Fruit fly (Drosophila melanogaster) whole organism, embryonic: ENCODE results near the gene CG12645.

Source experiments
- Abd-B ChIP-seq: fragments of 200-800 bp; sonication (Bioruptor generic); optimal IDR thresholded peaks from 2 replicates; lab custom pipeline; 2018; ENCODE audit warnings: missing biosample characterization, mild to moderate bottlenecking, missing genetic modification characterization, moderate library complexity
- Atf-2 ChIP-seq: fragments of 200-800 bp; sonication (Bioruptor generic); optimal IDR thresholded peaks from 2 replicates; lab custom pipeline; 2016; ENCODE audit warnings: missing biosample characterization, missing genetic modification characterization
- B-H1 ChIP-seq: fragments of 200-800 bp; sonication (Bioruptor generic); IDR thresholded peaks from 3 replicates; pipeline ENCODE4 v1.3.6; 2022; ENCODE audit warnings: missing biosample characterization, missing genetic modification characterization
- BtbVII ChIP-seq: fragments of 200-800 bp; sonication (Bioruptor generic); optimal IDR thresholded peaks from 3 replicates; lab custom pipeline; 2017; ENCODE audit warnings: missing biosample characterization, mild to moderate bottlenecking, missing genetic modification characterization
- CG11695 ChIP-seq: fragments of 200-800 bp; sonication (Bioruptor generic); IDR thresholded peaks from 3 replicates; pipeline ENCODE4 v1.3.6; 2022; ENCODE audit warnings: missing biosample characterization, missing genetic modification characterization
- CG11696 ChIP-seq: fragments of 200-800 bp; sonication (Bioruptor generic); IDR thresholded peaks from 2 replicates; pipeline ENCODE4 v1.3.6; 2022; ENCODE audit warnings: missing biosample characterization, missing genetic modification characterization
- CG12155 ChIP-seq: fragments of 200-800 bp; sonication (Bioruptor generic); optimal IDR thresholded peaks from 3 replicates; lab custom pipeline; 2016; ENCODE audit warnings: missing biosample characterization, missing genetic modification characterization
- CG12219 ChIP-seq: fragments of 200-800 bp; sonication (Bioruptor generic); optimal IDR thresholded peaks from 3 replicates; lab custom pipeline; 2018; ENCODE audit warnings: missing biosample characterization, mild to moderate bottlenecking, missing genetic modification characterization
- CG12659 ChIP-seq: fragments of 200-800 bp; sonication (Bioruptor generic); optimal IDR thresholded peaks from 3 replicates; lab custom pipeline; 2017; ENCODE audit warnings: mild to moderate bottlenecking, missing biosample characterization, missing genetic modification reagents, missing genetic modification characterization
- CG14014 ChIP-seq: fragments of 200-800 bp; sonication (Bioruptor generic); IDR thresholded peaks from 2 replicates; pipeline ENCODE4 v1.3.6; 2022; ENCODE audit warnings: missing biosample characterization, missing genetic modification characterization
- CG14667 ChIP-seq: fragments of 200-800 bp; sonication (Bioruptor generic); IDR thresholded peaks from 2 replicates; pipeline ENCODE4 v1.3.6; 2022; ENCODE audit warnings: missing biosample characterization, missing genetic modification characterization
- CG15269 ChIP-seq: fragments of 200-800 bp; sonication (Bioruptor generic); optimal IDR thresholded peaks from 2 replicates; lab custom pipeline; 2018; ENCODE audit warnings: missing biosample characterization, mild to moderate bottlenecking, missing genetic modification characterization, moderate library complexity
- CG17328 ChIP-seq: fragments of 200-800 bp; sonication (Bioruptor generic); IDR thresholded peaks from 2 replicates; pipeline ENCODE4 v1.3.6; 2022; ENCODE audit warnings: missing biosample characterization, missing genetic modification characterization
- CG17829 ChIP-seq: fragments of 200-800 bp; optimal IDR thresholded peaks from 2 replicates; lab custom pipeline; 2019; ENCODE audit warnings: missing biosample characterization, mild to moderate bottlenecking, missing genetic modification characterization, moderate library complexity
- CG32532 ChIP-seq: fragments of 200-800 bp; sonication (Bioruptor generic); IDR thresholded peaks from 2 replicates; pipeline ENCODE4 v1.3.6; 2022; ENCODE audit warnings: missing biosample characterization, missing genetic modification characterization
- CG4328 ChIP-seq: fragments of 200-800 bp; sonication (Bioruptor generic); optimal IDR thresholded peaks from 3 replicates; lab custom pipeline; 2017; ENCODE audit warnings: missing biosample characterization, missing genetic modification reagents, missing genetic modification characterization
- CG4730 ChIP-seq: fragments of 200-800 bp; sonication (Bioruptor generic); IDR thresholded peaks from 2 replicates; pipeline ENCODE4 v1.3.6; 2022; ENCODE audit warnings: missing biosample characterization, missing genetic modification characterization
- CG4820 ChIP-seq: fragments of 200-800 bp; sonication (Bioruptor generic); optimal IDR thresholded peaks from 3 replicates; lab custom pipeline; 2016; ENCODE audit warnings: missing biosample characterization, missing genetic modification characterization
- CG6175 ChIP-seq: fragments of 200-800 bp; sonication (Bioruptor generic); IDR thresholded peaks from 3 replicates; pipeline ENCODE4 v1.3.6; 2022; ENCODE audit warnings: missing biosample characterization, missing genetic modification characterization
- CG6689 ChIP-seq: fragments of 200-800 bp; sonication (Bioruptor generic); IDR thresholded peaks from 2 replicates; pipeline ENCODE4 v1.3.6; 2022; ENCODE audit warnings: missing biosample characterization, missing genetic modification characterization
- D19B ChIP-seq: fragments of 200-800 bp; sonication (Bioruptor generic); optimal IDR thresholded peaks from 2 replicates; lab custom pipeline; 2017; ENCODE audit warnings: missing biosample characterization, mild to moderate bottlenecking, missing genetic modification characterization
- Dek ChIP-seq: fragments of 200-800 bp; sonication (Bioruptor generic); optimal IDR thresholded peaks from 3 replicates; lab custom pipeline; 2019; ENCODE audit warnings: missing biosample characterization, mild to moderate bottlenecking, missing genetic modification characterization, moderate library complexity
- Dip3 ChIP-seq: fragments of 200-800 bp; sonication (Bioruptor generic); optimal IDR thresholded peaks from 3 replicates; lab custom pipeline; 2016; ENCODE audit warnings: missing biosample characterization, missing genetic modification characterization
- Ets65A ChIP-seq: fragments of 200-800 bp; sonication (Bioruptor generic); peaks from one replicate; lab custom pipeline; 2016; ENCODE audit warnings: missing biosample characterization, missing genetic modification characterization
- HLH54F ChIP-seq: fragments of 200-800 bp; sonication (Bioruptor generic); optimal IDR thresholded peaks from 3 replicates; lab custom pipeline; 2016; ENCODE audit warnings: missing biosample characterization, missing genetic modification characterization
- Hand ChIP-seq: fragments of 200-800 bp; sonication (Bioruptor generic); optimal IDR thresholded peaks from 2 replicates; lab custom pipeline; 2017; ENCODE audit warnings: mild to moderate bottlenecking, missing biosample characterization, missing genetic modification reagents, missing genetic modification characterization
- NFAT ChIP-seq: fragments of 200-800 bp; sonication (Bioruptor generic); IDR thresholded peaks from 2 replicates; pipeline ENCODE4 v1.3.6; 2022; ENCODE audit warnings: missing biosample characterization, missing genetic modification characterization
- Optix ChIP-seq: fragments of 200-800 bp; sonication (Bioruptor generic); IDR thresholded peaks from 3 replicates; pipeline ENCODE4 v1.3.6; 2022; ENCODE audit warnings: missing biosample characterization, missing genetic modification characterization
- Poxn ChIP-seq: fragments of 200-800 bp; sonication (Bioruptor generic); IDR thresholded peaks from 2 replicates; pipeline ENCODE4 v1.3.6; 2022; ENCODE audit warnings: missing biosample characterization, missing genetic modification characterization
- Rfx ChIP-seq: fragments of 200-800 bp; sonication (Bioruptor generic); IDR thresholded peaks from 2 replicates; pipeline ENCODE4 v1.3.6; 2022; ENCODE audit warnings: missing biosample characterization, missing genetic modification characterization
- Sox102F ChIP-seq: fragments of 200-800 bp; sonication (Bioruptor generic); optimal IDR thresholded peaks from 2 replicates; lab custom pipeline; 2018; ENCODE audit warnings: missing biosample characterization, mild to moderate bottlenecking, missing genetic modification characterization, moderate library complexity
- ab ChIP-seq: fragments of 200-800 bp; sonication (Bioruptor generic); optimal IDR thresholded peaks from 2 replicates; lab custom pipeline; 2016; ENCODE audit warnings: missing biosample characterization, missing genetic modification characterization
- ap ChIP-seq: fragments of 200-800 bp; sonication (Bioruptor generic); IDR thresholded peaks from 2 replicates; pipeline ENCODE4 v1.3.6; 2022; ENCODE audit warnings: missing biosample characterization, missing genetic modification characterization
- bab2 ChIP-seq: fragments of 200-800 bp; sonication (Bioruptor generic); optimal IDR thresholded peaks from 2 replicates; lab custom pipeline; 2016; ENCODE audit warnings: missing biosample characterization, missing genetic modification characterization
- cwo ChIP-seq: fragments of 200-800 bp; sonication (Bioruptor generic); optimal IDR thresholded peaks from 3 replicates; lab custom pipeline; 2017; ENCODE audit warnings: missing biosample characterization, missing genetic modification characterization, mild to moderate bottlenecking, moderate library complexity, missing genetic modification reagents
- grau ChIP-seq: fragments of 200-800 bp; optimal IDR thresholded peaks from 3 replicates; lab custom pipeline; 2019; ENCODE audit warnings: missing biosample characterization, mild to moderate bottlenecking, missing genetic modification characterization, moderate library complexity
- jigr1 ChIP-seq: fragments of 200-800 bp; sonication (Bioruptor generic); IDR thresholded peaks from 3 replicates; pipeline ENCODE4 v1.3.6; 2022; ENCODE audit warnings: missing biosample characterization, missing genetic modification characterization
- klu ChIP-seq: fragments of 200-800 bp; sonication (Bioruptor generic); IDR thresholded peaks from 2 replicates; pipeline ENCODE4 v1.3.6; 2022; ENCODE audit warnings: missing biosample characterization, missing genetic modification characterization
- lmd ChIP-seq: fragments of 200-800 bp; sonication (Bioruptor generic); IDR thresholded peaks from 2 replicates; pipeline ENCODE4 v1.3.6; 2022; ENCODE audit warnings: missing biosample characterization, missing genetic modification characterization
- onecut ChIP-seq: fragments of 200-800 bp; sonication (Bioruptor generic); IDR thresholded peaks from 2 replicates; pipeline ENCODE4 v1.3.6; 2022; ENCODE audit warnings: missing biosample characterization, missing genetic modification characterization
- otp ChIP-seq: fragments of 200-800 bp; sonication (Bioruptor generic); IDR thresholded peaks from 3 replicates; pipeline ENCODE4, ENCODE4 v1.3.6; 2022; ENCODE audit warnings: missing biosample characterization, missing genetic modification characterization
- prd ChIP-seq, 3 experiments: fragments of >200 bp in 2 of 3; fragments of 200-800 bp in 1 of 3; sonication (Bioruptor generic) in 1 of 3; optimal IDR thresholded peaks in 2 of 3; IDR thresholded peaks in 1 of 3; 2 replicates in 2 of 3; 3 replicates in 1 of 3; pipeline versions ENCODE4 v1.3.6 to Lab custom; 2017 to 2022; ENCODE audit warnings: missing biosample characterization in 1 of 3, missing genetic modification characterization in 1 of 3
- run ChIP-seq: fragments of 200-800 bp; sonication (Bioruptor generic); optimal IDR thresholded peaks from 3 replicates; lab custom pipeline; 2018; ENCODE audit warnings: missing biosample characterization, mild to moderate bottlenecking, missing genetic modification characterization
- scrt ChIP-seq: fragments of 200-800 bp; sonication (Bioruptor generic); optimal IDR thresholded peaks from 2 replicates; lab custom pipeline; 2018; ENCODE audit warnings: missing biosample characterization, mild to moderate bottlenecking, missing genetic modification characterization, moderate library complexity
- seq ChIP-seq: fragments of 200-800 bp; sonication (Bioruptor generic); IDR thresholded peaks from 2 replicates; pipeline ENCODE4 v1.3.6; 2022; ENCODE audit warnings: missing biosample characterization, missing genetic modification characterization
- slbo ChIP-seq: fragments of 200-800 bp; sonication (Bioruptor generic); IDR thresholded peaks from 2 replicates; pipeline ENCODE4 v1.3.6; 2022; ENCODE audit warnings: missing biosample characterization, missing genetic modification characterization
- sob ChIP-seq: fragments of 200-800 bp; sonication (Bioruptor generic); IDR thresholded peaks from 2 replicates; pipeline ENCODE4 v1.3.6; 2022; ENCODE audit warnings: missing biosample characterization, missing genetic modification characterization
- ssp ChIP-seq: fragments of 200-800 bp; sonication (Bioruptor generic); IDR thresholded peaks from 2 replicates; pipeline ENCODE4 v1.3.6; 2022; ENCODE audit warnings: missing biosample characterization, missing genetic modification characterization
- tna ChIP-seq: fragments of 200-800 bp; sonication (Bioruptor generic); IDR thresholded peaks from 2 replicates; pipeline ENCODE4 v1.3.6; 2022; ENCODE audit warnings: missing biosample characterization, missing genetic modification characterization; ENCODE audit not compliant: partially characterized antibody

The CG12645 gene

dm6 chrX:10184355-10185058 lies 31.1 kb downstream of the CG12645 start (continued):
- TF ChIP-seq scrt (peak; percentile 51), Optix (GFP tag; lab: Robert Waterston, UW) (peak; percentile 59; the same call in 2 of the 3 replicates), grau (tag; lab: Kevin White, UChicago) (peak; percentile 61), B-H1 (GFP tag; lab: Robert Waterston, UW) (peak; percentile 39; the same call in 1 of the 3 replicates), CG4730 (0 out of 2 replicates have a peak, but pooled peaks have one; percentile 24), CG12155 (GFP tag; lab: Kevin White, UChicago) (peak; percentile 14), CG6175 (GFP tag; lab: Robert Waterston, UW) (0 out of 3 replicates have a peak, but pooled peaks have one; percentile 31), CG12219 (peak; percentile 3), CG17328 (0 out of 2 replicates have a peak, but pooled peaks have one; percentile 17), ab (GFP tag; lab: Kevin White, UChicago) (no peak), CG14667 (GFP tag; lab: Robert Waterston, UW) (peak; percentile 9; the same call in 1 of the 2 replicates), lmd (GFP tag; lab: Robert Waterston, UW) (peak; percentile 68), slbo (GFP tag; lab: Robert Waterston, UW) (peak; percentile 78), CG4820 (GFP tag; lab: Kevin White, UChicago) (no peak), ap (GFP tag; lab: Robert Waterston, UW) (peak; percentile 43), cwo (GFP tag; lab: Kevin White, UChicago) (peak; percentile 64), CG4328 (GFP tag; lab: Kevin White, UChicago) (no peak), tna (no peak), Hand (GFP tag; lab: Kevin White, UChicago) (peak; percentile 78), CG12659 (GFP tag; lab: Kevin White, UChicago) (peak; percentile 34), seq (0 out of 2 replicates have a peak, but pooled peaks have one; percentile 47), Ets65A (GFP tag; lab: Kevin White, UChicago) (peak; percentile 27), CG14014 (GFP tag; lab: Robert Waterston, UW) (peak; percentile 76), run (tag; lab: Kevin White, UChicago) (no peak), CG32532 (GFP tag; lab: Robert Waterston, UW) (peak; percentile 84), Atf-2 (GFP tag; lab: Kevin White, UChicago) (no peak), CG11696 (0 out of 2 replicates have a peak, but pooled peaks have one; percentile 29), Dip3 (GFP tag; lab: Kevin White, UChicago) (peak; percentile 42), onecut (peak; percentile 29; the same call in 1 of the 2 replicates), ssp (GFP tag; lab: Robert Waterston, UW) (peak; percentile 40; the same call in 1 of the 2 replicates), CG6689 (GFP tag; lab: Robert Waterston, UW) (peak; percentile 54), BtbVII (peak; percentile 64), NFAT (GFP tag; lab: Robert Waterston, UW) (peak; percentile 46), Poxn (0 out of 2 replicates have a peak, but pooled peaks have one; percentile 12), Abd-B (GFP tag; lab: Kevin White, UChicago) (no peak), otp (GFP tag; lab: Robert Waterston, UW) (0 out of 3 replicates have a peak, but pooled peaks have one; percentile 40), Sox102F (GFP tag; lab: Kevin White, UChicago) (peak; percentile 14), CG15269 (tag; lab: Kevin White, UChicago) (peak; percentile 40), Dek (tag; lab: Kevin White, UChicago) (peak; percentile 5), sob (peak; percentile 65), bab2 (peak; percentile 57), CG17829 (peak; percentile 10), jigr1 (GFP tag; lab: Robert Waterston, UW) (peak; percentile 42; the same call in 1 of the 3 replicates), D19B (peak; percentile 28), klu (GFP tag; lab: Robert Waterston, UW) (peak; percentile 56), prd (optimal IDR thresholded peaks at IDR 0.05; lab: Kevin White, UChicago) (no peak), prd (GFP tag; IDR thresholded peaks at IDR 0.05; lab: Robert Waterston, UW) (peak; percentile 67), HLH54F (GFP tag; lab: Kevin White, UChicago) (peak; percentile 28), Rfx (GFP tag; lab: Robert Waterston, UW) (peak; percentile 81), CG11695 (peak; percentile 60; the same call in 2 of the 3 replicates)
